Worm (Caenorhabditis elegans): Measurements from ENCODE around the gene str-144.

The str-144 gene

ce11 chrV:8098239-8098638 is 26.3 kb upstream of the str-144 start, which contains the start of gene str-145:
Gene str-145 (minus strand): TSS chrV:8098339.
- no peak for TF ChIP-seq ttx-3 (tag; optimal IDR thresholded peaks at IDR 0.05)
- TF ChIP-seq hlh-13 (GFP tag; optimal IDR thresholded peaks at IDR 0.05), result no peak

- no peak for TF ChIP-seq nfya-1 (tag; optimal IDR thresholded peaks at IDR 0.05)
- TF ChIP-seq nhr-232 (tag; optimal IDR thresholded peaks at IDR 0.05), result no peak
- TF ChIP-seq ahr-1 (tag; optimal IDR thresholded peaks at IDR 0.05), result no peak
- TF ChIP-seq T23F11.4 (GFP tag; optimal IDR thresholded peaks at IDR 0.05), result no peak
- TF ChIP-seq fkh-6 (tag; optimal IDR thresholded peaks at IDR 0.05), result no peak
- TF ChIP-seq ceh-45 (GFP tag; IDR thresholded peaks at IDR 0.05), result no peak
- TF ChIP-seq zip-5 (tag; optimal IDR thresholded peaks at IDR 0.05), result no peak
- no peak for TF ChIP-seq pha-2 (tag; optimal IDR thresholded peaks at IDR 0.05)
- TF ChIP-seq ztf-16 (tag; optimal IDR thresholded peaks at IDR 0.05), result no peak
- TF ChIP-seq hlh-8 (tag; optimal IDR thresholded peaks at IDR 0.05), result no peak
- TF ChIP-seq hlh-6 (tag; optimal IDR thresholded peaks at IDR 0.05), result no peak
- TF ChIP-seq ceh-18 (tag; optimal IDR thresholded peaks at IDR 0.05), result no peak
- TF ChIP-seq sox-4 (tag; optimal IDR thresholded peaks at IDR 0.05), result no peak
- no peak for TF ChIP-seq syd-9 (tag; optimal IDR thresholded peaks at IDR 0.05)
- TF ChIP-seq nhr-11 (tag; optimal IDR thresholded peaks at IDR 0.05), result no peak
- no peak for TF ChIP-seq pros-1 (tag; optimal IDR thresholded peaks at IDR 0.05)
- no peak for TF ChIP-seq odd-2 (tag; optimal IDR thresholded peaks at IDR 0.05)
- TF ChIP-seq unc-55 (GFP tag; optimal IDR thresholded peaks at IDR 0.05), result no peak
- no peak for TF ChIP-seq hlh-13 (GFP tag; optimal IDR thresholded peaks at IDR 0.05)
- TF ChIP-seq pax-1 (tag; optimal IDR thresholded peaks at IDR 0.05), result no peak
Measured at ce11 chrV:8095378-8095777, 23.4 kb upstream of the str-144 start, which contains the start of gene str-146. Gene str-146 (minus strand): TSS chrV:8095478.

ce11 chrV:8092385-8092784 is 20.4 kb upstream of the str-144 start, which contains the start of gene str-129:
Gene str-129 (minus strand): TSS chrV:8092485.
- TF ChIP-seq ztf-16 (tag; optimal IDR thresholded peaks at IDR 0.05), result no peak
- no peak for TF ChIP-seq hlh-6 (tag; optimal IDR thresholded peaks at IDR 0.05)
- TF ChIP-seq pax-1 (tag; optimal IDR thresholded peaks at IDR 0.05), result no peak
- no peak for TF ChIP-seq ceh-18 (tag; optimal IDR thresholded peaks at IDR 0.05)
- no peak for TF ChIP-seq sox-4 (tag; optimal IDR thresholded peaks at IDR 0.05)

- TF ChIP-seq syd-9 (tag; optimal IDR thresholded peaks at IDR 0.05), result no peak
- TF ChIP-seq ceh-34 (tag; optimal IDR thresholded peaks at IDR 0.05), result no peak
- TF ChIP-seq C08G9.2 (tag; optimal IDR thresholded peaks at IDR 0.05), result no peak
- TF ChIP-seq ceh-6 (GFP tag; optimal IDR thresholded peaks at IDR 0.05), result no peak
- no peak for TF ChIP-seq lin-11 (tag; optimal IDR thresholded peaks at IDR 0.05)
- TF ChIP-seq che-1 (tag; optimal IDR thresholded peaks at IDR 0.05), result no peak
- no peak for TF ChIP-seq ceh-45 (GFP tag; IDR thresholded peaks at IDR 0.05)
- no peak for TF ChIP-seq hlh-13 (GFP tag; optimal IDR thresholded peaks at IDR 0.05)
- no peak for TF ChIP-seq tbx-2 (tag; optimal IDR thresholded peaks at IDR 0.05)
- TF ChIP-seq gmeb-2 (tag; optimal IDR thresholded peaks at IDR 0.05), result no peak
- no peak for TF ChIP-seq ztf-16 (tag; optimal IDR thresholded peaks at IDR 0.05)
- TF ChIP-seq ceh-2 (tag; optimal IDR thresholded peaks at IDR 0.05), result no peak
- no peak for TF ChIP-seq F13H6.1 (tag; optimal IDR thresholded peaks at IDR 0.05)
- TF ChIP-seq sox-4 (tag; optimal IDR thresholded peaks at IDR 0.05), result no peak
- no peak for TF ChIP-seq Y22D7AL.16 (tag; optimal IDR thresholded peaks at IDR 0.05)
- no peak for TF ChIP-seq hlh-8 (tag; optimal IDR thresholded peaks at IDR 0.05)
- TF ChIP-seq sdc-2 (tag; optimal IDR thresholded peaks at IDR 0.05), result no peak
- TF ChIP-seq dve-1 (tag; optimal IDR thresholded peaks at IDR 0.05), result no peak
- no peak for TF ChIP-seq pha-4 (tag; optimal IDR thresholded peaks at IDR 0.05)
Measured at ce11 chrV:8090595-8090994, 18.6 kb upstream of the str-144 start, which contains the start of gene str-130. Gene str-130 (minus strand): TSS chrV:8090695.

- no peak for TF ChIP-seq ceh-6 (GFP tag; optimal IDR thresholded peaks at IDR 0.05)
- no peak for TF ChIP-seq pros-1 (tag; optimal IDR thresholded peaks at IDR 0.05)
- TF ChIP-seq ceh-34 (tag; optimal IDR thresholded peaks at IDR 0.05), result no peak
- no peak for TF ChIP-seq unc-42 (tag; optimal IDR thresholded peaks at IDR 0.05)
- no peak for TF ChIP-seq ceh-9 (tag; optimal IDR thresholded peaks at IDR 0.05)
- TF ChIP-seq tbx-2 (tag; optimal IDR thresholded peaks at IDR 0.05), result no peak
- TF ChIP-seq hlh-30 (tag; optimal IDR thresholded peaks at IDR 0.05; ENCODE audit: insufficient read depth), result no peak
- no peak for TF ChIP-seq pat-9 (tag; optimal IDR thresholded peaks at IDR 0.05)
- TF ChIP-seq pqm-1 (tag; optimal IDR thresholded peaks at IDR 0.05), result no peak
- TF ChIP-seq pag-3 (tag; optimal IDR thresholded peaks at IDR 0.05; ENCODE audit: borderline replicate concordance), result no peak
- no peak for TF ChIP-seq eyg-1 (tag; optimal IDR thresholded peaks at IDR 0.05)
- TF ChIP-seq zip-5 (tag; optimal IDR thresholded peaks at IDR 0.05), result no peak
- TF ChIP-seq che-1 (tag; optimal IDR thresholded peaks at IDR 0.05), result no peak
- TF ChIP-seq tbx-7 (tag; optimal IDR thresholded peaks at IDR 0.05), result no peak
- TF ChIP-seq sox-4 (tag; optimal IDR thresholded peaks at IDR 0.05), result no peak
- TF ChIP-seq Y22D7AL.16 (tag; optimal IDR thresholded peaks at IDR 0.05), result no peak
Measured at ce11 chrV:8085141-8085540, 13.2 kb upstream of the str-144 start, which contains the start of gene C09H5.7. Gene C09H5.7 (minus strand): TSS chrV:8085241.

Data from whole organism, late embryonic.